Fruit fly (Drosophila melanogaster) whole organism, adult: Measurements from ENCODE around the gene Or71a.

Experiments used
- CG11617 ChIP-seq: fragments of 200-800 bp; sonication (Bioruptor generic); optimal IDR thresholded peaks from 2 replicates; lab custom pipeline; 2017; ENCODE audit warnings: mild to moderate bottlenecking, missing biosample characterization, missing genetic modification reagents, missing genetic modification characterization
- CG12768 ChIP-seq: fragments of 200-800 bp; sonication (Bioruptor generic); optimal IDR thresholded peaks from 2 replicates; lab custom pipeline; 2017; ENCODE audit warnings: missing biosample characterization, missing genetic modification characterization, mild to moderate bottlenecking, moderate library complexity, missing genetic modification reagents
- CG14711 ChIP-seq: fragments of 200-800 bp; sonication (Bioruptor generic); optimal IDR thresholded peaks from 2 replicates; lab custom pipeline; 2018; ENCODE audit warnings: missing biosample characterization, mild to moderate bottlenecking, missing genetic modification characterization, moderate library complexity
- CG1620 ChIP-seq: fragments of 200-800 bp; sonication (Bioruptor generic); optimal IDR thresholded peaks from 2 replicates; lab custom pipeline; 2016; ENCODE audit warnings: missing biosample characterization, missing genetic modification characterization
- CG33017 ChIP-seq: fragments of 200-800 bp; sonication (Bioruptor generic); optimal IDR thresholded peaks from 2 replicates; lab custom pipeline; 2018; ENCODE audit warnings: missing biosample characterization, mild to moderate bottlenecking, missing genetic modification characterization, moderate library complexity
- CG5204 ChIP-seq: fragments of 200-800 bp; sonication (Bioruptor generic); optimal IDR thresholded peaks from 2 replicates; lab custom pipeline; 2016; ENCODE audit warnings: missing biosample characterization, missing genetic modification characterization
- CG7045 ChIP-seq: fragments of 200-800 bp; sonication (Bioruptor generic); optimal IDR thresholded peaks from 2 replicates; lab custom pipeline; 2017; ENCODE audit warnings: missing biosample characterization, mild to moderate bottlenecking, missing genetic modification characterization
- CG7101 ChIP-seq: fragments of 200-800 bp; sonication (Bioruptor generic); optimal IDR thresholded peaks from 2 replicates; lab custom pipeline; 2018; ENCODE audit warnings: missing biosample characterization, mild to moderate bottlenecking, missing genetic modification characterization, moderate library complexity
- Clk ChIP-seq: fragments of 200-800 bp; sonication (Bioruptor generic); optimal IDR thresholded peaks from 2 replicates; lab custom pipeline; 2017; ENCODE audit warnings: missing biosample characterization, missing genetic modification characterization
- Crg-1 ChIP-seq: fragments of 200-800 bp; sonication (Bioruptor generic); optimal IDR thresholded peaks from 2 replicates; lab custom pipeline; 2016; ENCODE audit warnings: missing biosample characterization, missing genetic modification characterization
- Hr96 ChIP-seq: fragments of 200-800 bp; sonication (Bioruptor generic); optimal IDR thresholded peaks from 2 replicates; lab custom pipeline; 2016; ENCODE audit warnings: missing biosample characterization, missing genetic modification characterization
- Mnt ChIP-seq: fragments of 200-800 bp; sonication (Bioruptor generic); optimal IDR thresholded peaks from 2 replicates; lab custom pipeline; 2016; ENCODE audit warnings: missing biosample characterization, mild to moderate bottlenecking, missing genetic modification characterization
- bab1 ChIP-seq: fragments of 200-800 bp; sonication (Bioruptor generic); optimal IDR thresholded peaks from 3 replicates; lab custom pipeline; 2019; ENCODE audit warnings: missing biosample characterization, mild to moderate bottlenecking, missing genetic modification characterization, moderate library complexity
- cic ChIP-seq: fragments of 200-800 bp; sonication (Bioruptor generic); optimal IDR thresholded peaks from 2 replicates; lab custom pipeline; 2017; ENCODE audit warnings: missing biosample characterization, mild to moderate bottlenecking, missing genetic modification characterization, moderate library complexity
- cnc ChIP-seq, 2 experiments: fragments of >200 bp; optimal IDR thresholded peaks; 2 replicates each; lab custom pipeline; 2017
- kay ChIP-seq: fragments of 200-800 bp; sonication (Bioruptor generic); peaks from one replicate; lab custom pipeline; 2016; ENCODE audit warnings: missing biosample characterization, missing genetic modification characterization, borderline replicate concordance
- ovo ChIP-seq: fragments of 200-800 bp; sonication (Bioruptor generic); optimal IDR thresholded peaks from 2 replicates; lab custom pipeline; 2016; ENCODE audit warnings: missing biosample characterization, missing genetic modification characterization
- pad ChIP-seq: fragments of 200-800 bp; sonication (Bioruptor generic); optimal IDR thresholded peaks from 3 replicates; lab custom pipeline; 2017; ENCODE audit warnings: missing biosample characterization, missing genetic modification characterization, mild to moderate bottlenecking, moderate library complexity, missing genetic modification reagents
- tj ChIP-seq: fragments of 200-800 bp; sonication (Bioruptor generic); optimal IDR thresholded peaks from 3 replicates; lab custom pipeline; 2017; ENCODE audit warnings: missing biosample characterization, mild to moderate bottlenecking, missing genetic modification characterization, moderate library complexity
- toe ChIP-seq: fragments of 200-800 bp; sonication (Bioruptor generic); optimal IDR thresholded peaks from 2 replicates; lab custom pipeline; 2016; ENCODE audit warnings: missing biosample characterization, missing genetic modification characterization

The Or71a gene

dm6 chr3L:15094589-15095288, 16.5 kb upstream of the Or71a start, which contains the start of the genes sstn, Plp and GlyRS:
sstn (minus strand) TSS chr3L:15094719.
Plp (minus strand) TSS chr3L:15094724.
GlyRS (plus strand) TSS chr3L:15095142.
- TF ChIP-seq CG7101 (tag; lab: Kevin White, UChicago) (peak; percentile 58), kay (GFP tag; lab: Kevin White, UChicago) (peak; percentile 81), Mnt (GFP tag; lab: Kevin White, UChicago) (peak; percentile 61), toe (GFP tag; lab: Kevin White, UChicago) (no peak), CG1620 (GFP tag; lab: Kevin White, UChicago) (no peak), CG33017 (no peak), pad (GFP tag; lab: Kevin White, UChicago) (peak; percentile 64), cnc (optimal IDR thresholded peaks at IDR 0.05; lab: Kevin White, UChicago) (no peak), ovo (GFP tag; lab: Kevin White, UChicago) (peak; percentile 37), CG14711 (tag; lab: Kevin White, UChicago) (peak; percentile 60), CG11617 (GFP tag; lab: Kevin White, UChicago) (peak; percentile 57), bab1 (peak; percentile 58), Clk (GFP tag; lab: Kevin White, UChicago) (no peak), CG7045 (GFP tag; lab: Kevin White, UChicago) (peak; percentile 36), Crg-1 (GFP tag; lab: Kevin White, UChicago) (peak; percentile 31), CG5204 (GFP tag; lab: Kevin White, UChicago) (no peak), CG12768 (GFP tag; lab: Kevin White, UChicago) (peak; percentile 54), tj (peak; percentile 34), Hr96 (GFP tag; lab: Kevin White, UChicago) (no peak), cic (GFP tag; lab: Kevin White, UChicago) (no peak)

dm6 chr3L:15093929-15094588, 15.8 kb upstream of the Or71a start:
- TF ChIP-seq CG12768 (GFP tag; lab: Kevin White, UChicago) (peak; percentile 8), bab1 (peak; percentile 29), ovo (GFP tag; lab: Kevin White, UChicago) (peak; percentile 65), kay (GFP tag; lab: Kevin White, UChicago) (peak; percentile 44), Mnt (GFP tag; lab: Kevin White, UChicago) (no peak), CG5204 (GFP tag; lab: Kevin White, UChicago) (no peak)

dm6 chr3L:15089887-15090679, 11.8 kb upstream of the Or71a start:
- TF ChIP-seq CG11617 (GFP tag; lab: Kevin White, UChicago) (no peak), pad (GFP tag; lab: Kevin White, UChicago) (no peak), Clk (GFP tag; lab: Kevin White, UChicago) (no peak), CG12768 (GFP tag; lab: Kevin White, UChicago) (no peak), CG1620 (GFP tag; lab: Kevin White, UChicago) (no peak), Hr96 (GFP tag; lab: Kevin White, UChicago) (no peak), tj (no peak), CG5204 (GFP tag; lab: Kevin White, UChicago) (no peak), Crg-1 (GFP tag; lab: Kevin White, UChicago) (no peak), cic (GFP tag; lab: Kevin White, UChicago) (no peak), cnc (optimal IDR thresholded peaks at IDR 0.05; lab: Kevin White, UChicago) (no peak), bab1 (no peak), CG7101 (tag; lab: Kevin White, UChicago) (no peak), ovo (GFP tag; lab: Kevin White, UChicago) (no peak), kay (GFP tag; lab: Kevin White, UChicago) (no peak), CG33017 (no peak), CG7045 (GFP tag; lab: Kevin White, UChicago) (no peak), CG14711 (tag; lab: Kevin White, UChicago) (no peak), toe (GFP tag; lab: Kevin White, UChicago) (no peak)

- TF ChIP-seq CG11617 (GFP tag; lab: Kevin White, UChicago) (no peak), Mnt (GFP tag; lab: Kevin White, UChicago) (no peak), CG7045 (GFP tag; lab: Kevin White, UChicago) (no peak), tj (no peak), bab1 (no peak), toe (GFP tag; lab: Kevin White, UChicago) (no peak), CG14711 (tag; lab: Kevin White, UChicago) (no peak), cic (GFP tag; lab: Kevin White, UChicago) (no peak), Clk (GFP tag; lab: Kevin White, UChicago) (no peak), CG5204 (GFP tag; lab: Kevin White, UChicago) (no peak), cnc (optimal IDR thresholded peaks at IDR 0.05; lab: Kevin White, UChicago) (no peak), pad (GFP tag; lab: Kevin White, UChicago) (no peak), Hr96 (GFP tag; lab: Kevin White, UChicago) (no peak), ovo (GFP tag; lab: Kevin White, UChicago) (no peak), CG12768 (GFP tag; lab: Kevin White, UChicago) (no peak), CG7101 (tag; lab: Kevin White, UChicago) (no peak)
Measured at dm6 chr3L:15089083-15089704, 10.9 kb upstream of the Or71a start.
